Fruit fly (Drosophila melanogaster): ENCODE measurements around the gene mof.

DNA sequence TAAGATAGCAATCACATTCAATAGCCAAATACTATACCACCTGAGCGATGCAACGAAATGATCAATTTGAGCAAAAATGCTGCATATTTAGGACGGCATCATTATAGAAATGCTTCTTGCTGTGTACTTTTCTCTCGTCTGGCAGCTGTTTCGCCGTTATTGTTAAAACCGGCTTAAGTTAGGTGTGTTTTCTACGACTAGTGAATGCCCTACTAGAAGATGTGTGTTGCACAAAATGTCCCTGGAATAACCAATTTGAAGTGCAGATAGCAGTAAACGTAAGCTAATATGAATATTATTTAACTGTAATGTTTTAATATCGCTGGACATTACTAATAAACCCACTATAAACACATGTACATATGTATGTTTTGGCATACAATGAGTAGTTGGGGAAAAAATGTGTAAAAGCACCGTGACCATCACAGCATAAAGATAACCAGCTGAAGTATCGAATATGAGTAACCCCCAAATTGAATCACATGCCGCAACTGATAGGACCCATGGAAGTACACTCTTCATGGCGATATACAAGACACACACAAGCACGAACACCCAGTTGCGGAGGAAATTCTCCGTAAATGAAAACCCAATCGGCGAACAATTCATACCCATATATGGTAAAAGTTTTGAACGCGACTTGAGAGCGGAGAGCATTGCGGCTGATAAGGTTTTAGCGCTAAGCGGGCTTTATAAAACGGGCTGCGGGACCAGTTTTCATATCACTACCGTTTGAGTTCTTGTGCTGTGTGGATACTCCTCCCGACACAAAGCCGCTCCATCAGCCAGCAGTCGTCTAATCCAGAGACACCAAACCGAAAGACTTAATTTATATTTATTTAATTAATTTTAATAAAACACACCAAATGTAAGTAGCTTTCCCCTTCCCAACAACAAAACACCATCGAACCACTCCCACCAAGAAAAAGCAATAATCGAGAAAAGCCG lies 23.8 kb upstream of the mof start, which contains the start of gene Act5C:
- TF ChIP-seq tj (GFP tag; optimal IDR thresholded peaks at IDR 0.05) (peak; percentile 42), cnc (optimal IDR thresholded peaks at IDR 0.05) (no peak), bab1 (GFP tag; optimal IDR thresholded peaks at IDR 0.05) (peak; percentile 93), Crg-1 (GFP tag; optimal IDR thresholded peaks at IDR 0.05) (peak; percentile 29), CG7045 (GFP tag; optimal IDR thresholded peaks at IDR 0.05) (peak; percentile 32)

Data from whole organism, adult.